Worm (Caenorhabditis elegans): ENCODE data around the gene ttr-40.
A peak's percentile ranks its signal among the peaks of the same experiment; 100 is the strongest.

- TF ChIP-seq W03F9.2 (tag; optimal IDR thresholded peaks at IDR 0.05) (no peak), dao-5 (tag; optimal IDR thresholded peaks at IDR 0.05) (peak; percentile 20), him-1 (tag; optimal IDR thresholded peaks at IDR 0.05) (no peak)
These were observed 28.4 kb downstream of the ttr-40 start for ce11 chrV:9326903-9327302.
